Fruit fly (Drosophila melanogaster): ENCODE data around the gene Svip.

Gene Svip

dm6 chr3L:9373374-9374004 lies 14.7 kb downstream of the Svip start (continued):
- TF ChIP-seq Gsc (GFP tag; IDR thresholded peaks at IDR 0.05), result no peak
- peak; percentile 2 for TF ChIP-seq CTCF (GFP tag; optimal IDR thresholded peaks at IDR 0.05)
- peak; percentile 60 for TF ChIP-seq CG18476 (GFP tag; optimal IDR thresholded peaks at IDR 0.05)
- TF ChIP-seq CG1832 (GFP tag; optimal IDR thresholded peaks at IDR 0.05), result no peak
- 0 out of 2 replicates have a peak, but pooled peaks have one; percentile 23 for TF ChIP-seq CG14667 (GFP tag; IDR thresholded peaks at IDR 0.05)
- TF ChIP-seq CG8089 (GFP tag; optimal IDR thresholded peaks at IDR 0.05), result no peak
- TF ChIP-seq nerfin-2 (GFP tag; IDR thresholded peaks at IDR 0.05; ENCODE audit: partially characterized antibody), result no peak
- peak; percentile 40 for TF ChIP-seq peb (GFP tag; IDR thresholded peaks at IDR 0.05)
- no peak for TF ChIP-seq hb (GFP tag; IDR thresholded peaks at IDR 0.05; ENCODE audit: partially characterized antibody)
- peak; percentile 54; the same call in 1 of the 2 replicates for TF ChIP-seq H2.0 (GFP tag; IDR thresholded peaks at IDR 0.05)
- peak; percentile 78 for TF ChIP-seq Blimp-1 (GFP tag; optimal IDR thresholded peaks at IDR 0.05)
- TF ChIP-seq Adf1 (GFP tag; IDR thresholded peaks at IDR 0.05), result no peak
- no peak; the same call in 1 of the 2 replicates for TF ChIP-seq GATAe (GFP tag; conservative IDR thresholded peaks at IDR 0.05)
- peak; percentile 66 for TF ChIP-seq sd (tag; optimal IDR thresholded peaks at IDR 0.05)
- TF ChIP-seq Sox102F (GFP tag; optimal IDR thresholded peaks at IDR 0.05), result peak; percentile 76
- TF ChIP-seq run (tag; optimal IDR thresholded peaks at IDR 0.05), result peak; percentile 36
- TF ChIP-seq sug (tag; optimal IDR thresholded peaks at IDR 0.05), result no peak
- no peak for TF ChIP-seq Sry-β (GFP tag; optimal IDR thresholded peaks at IDR 0.05)
- TF ChIP-seq CG11247 (GFP tag; IDR thresholded peaks at IDR 0.05), result peak; percentile 58
- TF ChIP-seq CG18011 (GFP tag; optimal IDR thresholded peaks at IDR 0.05), result peak; percentile 47
- no peak for TF ChIP-seq CG31388 (GFP tag; optimal IDR thresholded peaks at IDR 0.05)
- no peak for TF ChIP-seq slou (GFP tag; optimal IDR thresholded peaks at IDR 0.05)
- peak; percentile 23 for TF ChIP-seq Dek (tag; optimal IDR thresholded peaks at IDR 0.05)
- no peak for TF ChIP-seq pnt (GFP tag; optimal IDR thresholded peaks at IDR 0.05)
- peak; percentile 44; the same call in 2 of the 4 replicates for TF ChIP-seq chinmo (GFP tag; IDR thresholded peaks at IDR 0.05; ENCODE audit: partially characterized antibody)
- no peak for TF ChIP-seq vfl (GFP tag; optimal IDR thresholded peaks at IDR 0.05)
- peak; percentile 78 for TF ChIP-seq Med (GFP tag)
- peak; percentile 78 for TF ChIP-seq HLH3B (GFP tag; IDR thresholded peaks at IDR 0.05)
- TF ChIP-seq Ravus (GFP tag; IDR thresholded peaks at IDR 0.05), result peak; percentile 26; the same call in 1 of the 2 replicates
- peak; percentile 89 for TF ChIP-seq sens (GFP tag)
- 0 out of 3 replicates have a peak, but pooled peaks have one; percentile 40 for TF ChIP-seq CG3726 (GFP tag; IDR thresholded peaks at IDR 0.05)
- peak; percentile 56 for TF ChIP-seq CG14441 (GFP tag; IDR thresholded peaks at IDR 0.05)
- peak; percentile 2 for TF ChIP-seq Lhr (GFP tag; optimal IDR thresholded peaks at IDR 0.05)
- TF ChIP-seq CG1792 (GFP tag; optimal IDR thresholded peaks at IDR 0.05), result no peak
- peak; percentile 45; the same call in 1 of the 2 replicates for TF ChIP-seq CG4730 (GFP tag; IDR thresholded peaks at IDR 0.05)
- TF ChIP-seq pum (GFP tag; optimal IDR thresholded peaks at IDR 0.05), result no peak
- peak; percentile 53; the same call in 1 of the 3 replicates for TF ChIP-seq CG11093 (GFP tag; IDR thresholded peaks at IDR 0.05)
- TF ChIP-seq cg (GFP tag; optimal IDR thresholded peaks at IDR 0.05), result peak; percentile 74
- peak; percentile 62 for TF ChIP-seq nom (GFP tag; optimal IDR thresholded peaks at IDR 0.05)
- TF ChIP-seq org-1 (GFP tag; optimal IDR thresholded peaks at IDR 0.05), result peak; percentile 55
- TF ChIP-seq croc (GFP tag; conservative IDR thresholded peaks at IDR 0.05), result no peak; the same call in 2 of the 3 replicates
- peak; percentile 60 for TF ChIP-seq ewg (GFP tag; optimal IDR thresholded peaks at IDR 0.05)
- TF ChIP-seq Scr (GFP tag; IDR thresholded peaks at IDR 0.05; ENCODE audit: partially characterized antibody), result no peak
- TF ChIP-seq CG10979 (tag; optimal IDR thresholded peaks at IDR 0.05), result peak; percentile 73
- TF ChIP-seq CG4328 (GFP tag; optimal IDR thresholded peaks at IDR 0.05), result peak; percentile 61
- TF ChIP-seq klu (GFP tag; IDR thresholded peaks at IDR 0.05), result no peak
- TF ChIP-seq Hmr (GFP tag; optimal IDR thresholded peaks at IDR 0.05), result peak; percentile 79
- peak; percentile 98 for TF ChIP-seq nerfin-1 (tag; optimal IDR thresholded peaks at IDR 0.05)
- TF ChIP-seq gsb-n (tag; optimal IDR thresholded peaks at IDR 0.05), result peak; percentile 26
- no peak for TF ChIP-seq shn (GFP tag; optimal IDR thresholded peaks at IDR 0.05)
